Worm (Caenorhabditis elegans): ENCODE results near the gene sqv-3.

- TF ChIP-seq npax-4 (tag; optimal IDR thresholded peaks at IDR 0.05) (no peak), pag-3 (tag; optimal IDR thresholded peaks at IDR 0.05; ENCODE audit: borderline replicate concordance) (no peak), syd-9 (tag; optimal IDR thresholded peaks at IDR 0.05) (no peak), odd-2 (tag; optimal IDR thresholded peaks at IDR 0.05) (no peak), C08G9.2 (tag; optimal IDR thresholded peaks at IDR 0.05) (no peak), nfya-1 (tag; optimal IDR thresholded peaks at IDR 0.05) (no peak), dve-1 (tag; optimal IDR thresholded peaks at IDR 0.05) (no peak)
These were observed 26.9 kb upstream of the sqv-3 start, which contains the start of gene ZK632.4 for ce11 chrIII:9806968-9807559.
